Fruit fly (Drosophila melanogaster): ENCODE results near the gene CG9692.
A peak's percentile ranks its signal among the peaks of the same experiment; 100 is the strongest.

The CG9692 gene

DNA sequence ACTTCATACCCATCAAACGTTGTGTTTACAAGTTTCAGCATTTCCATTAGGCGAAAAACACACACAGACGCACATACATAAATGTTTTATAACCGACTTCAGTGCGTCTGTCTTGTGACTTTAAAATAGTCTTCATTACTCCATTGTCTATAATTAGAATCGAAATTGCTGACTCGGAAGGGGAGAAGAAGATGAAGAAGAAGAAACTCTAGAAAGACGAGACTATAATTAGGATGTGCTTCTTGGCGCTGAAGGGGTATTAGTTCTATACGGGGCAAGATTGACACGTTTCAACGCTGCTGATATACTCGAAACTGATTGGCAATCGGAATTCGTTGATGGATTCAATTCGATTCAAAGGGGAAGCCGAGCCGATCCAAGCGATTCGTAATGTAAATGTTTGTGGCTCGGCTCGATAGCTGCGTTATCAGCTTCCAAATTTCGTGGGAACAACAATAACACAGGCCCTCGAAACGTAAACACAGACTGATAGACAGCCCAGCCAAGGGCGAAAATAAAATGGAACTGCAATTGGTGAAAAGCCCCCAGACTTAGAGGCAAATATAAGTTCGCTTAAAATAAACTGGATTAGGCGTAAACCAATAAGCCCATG is 4.1 kb downstream of the CG9692 start (continued):
- TF ChIP-seq Fer1 (GFP tag; optimal IDR thresholded peaks at IDR 0.05) (peak; percentile 1), D19A (tag; optimal IDR thresholded peaks at IDR 0.05) (peak; percentile 32), CG1832 (GFP tag; optimal IDR thresholded peaks at IDR 0.05) (no peak), CG17328 (GFP tag; IDR thresholded peaks at IDR 0.05) (0 out of 2 replicates have a peak, but pooled peaks have one; percentile 23), tin (GFP tag; optimal IDR thresholded peaks at IDR 0.05) (no peak), amos (GFP tag; IDR thresholded peaks at IDR 0.05; ENCODE audit: partially characterized antibody) (no peak), gsb (GFP tag; IDR thresholded peaks at IDR 0.05) (no peak), ttk (GFP tag; IDR thresholded peaks at IDR 0.05) (no peak), fru (optimal IDR thresholded peaks at IDR 0.05) (no peak), hth (optimal IDR thresholded peaks at IDR 0.05) (no peak), C15 (GFP tag; IDR thresholded peaks at IDR 0.05) (no peak), CG4730 (GFP tag; IDR thresholded peaks at IDR 0.05) (no peak), Ada2b (GFP tag; IDR thresholded peaks at IDR 0.05) (no peak), chinmo (GFP tag; IDR thresholded peaks at IDR 0.05; ENCODE audit: partially characterized antibody) (peak; percentile 56; the same call in 2 of the 4 replicates), CG10565 (GFP tag; optimal IDR thresholded peaks at IDR 0.05) (no peak), sd (tag; optimal IDR thresholded peaks at IDR 0.05) (peak; percentile 84), Deaf1 (tag; optimal IDR thresholded peaks at IDR 0.05) (peak; percentile 83), Pdp1 (GFP tag; optimal IDR thresholded peaks at IDR 0.05) (peak in 1 of 2 experiments; percentile 4), CG4820 (GFP tag; optimal IDR thresholded peaks at IDR 0.05) (no peak), Stat92E (GFP tag; optimal IDR thresholded peaks at IDR 0.05) (no peak), CG15696 (tag; optimal IDR thresholded peaks at IDR 0.05) (no peak), psq (GFP tag; optimal IDR thresholded peaks at IDR 0.05) (no peak), tna (GFP tag; IDR thresholded peaks at IDR 0.05; ENCODE audit: partially characterized antibody) (no peak), HLH54F (GFP tag; optimal IDR thresholded peaks at IDR 0.05) (no peak), Hr78 (GFP tag; optimal IDR thresholded peaks at IDR 0.05) (no peak), pan (optimal IDR thresholded peaks at IDR 0.05) (no peak), pan (GFP tag; optimal IDR thresholded peaks at IDR 0.05 in 1 of 2, IDR thresholded peaks at IDR 0.05 in 1 of 2) (peak in 1 of 2 experiments; percentile 24), CG2678 (tag; optimal IDR thresholded peaks at IDR 0.05) (peak; percentile 25), dmrt11E (tag; optimal IDR thresholded peaks at IDR 0.05) (peak; percentile 2), CHES-1-like (GFP tag; optimal IDR thresholded peaks at IDR 0.05) (no peak), slbo (GFP tag; IDR thresholded peaks at IDR 0.05) (no peak), zfh1 (GFP tag; IDR thresholded peaks at IDR 0.05) (no peak), sens (GFP tag) (peak; percentile 61), CG12104 (GFP tag; optimal IDR thresholded peaks at IDR 0.05) (no peak), croc (GFP tag; conservative IDR thresholded peaks at IDR 0.05) (no peak), cg (GFP tag; optimal IDR thresholded peaks at IDR 0.05) (peak; percentile 48), CG7745 (tag; optimal IDR thresholded peaks at IDR 0.05) (no peak), CG18476 (GFP tag; optimal IDR thresholded peaks at IDR 0.05) (no peak), NFAT (GFP tag; IDR thresholded peaks at IDR 0.05) (no peak), lab (GFP tag; optimal IDR thresholded peaks at IDR 0.05) (peak; percentile 20), inv (GFP tag; IDR thresholded peaks at IDR 0.05; ENCODE audit: partially characterized antibody) (no peak), CG15011 (GFP tag; optimal IDR thresholded peaks at IDR 0.05) (no peak), CG15514 (GFP tag; optimal IDR thresholded peaks at IDR 0.05) (peak; percentile 10), CTCF (GFP tag; optimal IDR thresholded peaks at IDR 0.05) (no peak), CG10321 (GFP tag; IDR thresholded peaks at IDR 0.05) (no peak), CG5245 (GFP tag; optimal IDR thresholded peaks at IDR 0.05) (no peak), dysf (GFP tag; IDR thresholded peaks at IDR 0.05) (no peak), crol (GFP tag; IDR thresholded peaks at IDR 0.05) (peak; percentile 56; the same call in 1 of the 2 replicates), CG2199 (GFP tag; IDR thresholded peaks at IDR 0.05) (no peak), CG17385 (GFP tag; optimal IDR thresholded peaks at IDR 0.05) (peak; percentile 46), HmgZ (tag; optimal IDR thresholded peaks at IDR 0.05) (peak; percentile 22)

Measured in whole organism, embryonic.